Fruit fly (Drosophila melanogaster) S2 (cell line): ENCODE data around the gene Pburs.

ENCODE experiments used
- CG8478 ChIP-seq: fragments of >200 bp; optimal IDR thresholded peaks from 2 replicates; lab custom pipeline; 2018
- CTCF ChIP-seq, 2 experiments: fragments of >200 bp; optimal IDR thresholded peaks; 2 replicates each; lab custom pipeline; 2018

The Pburs gene

dm6 chr2L:14432410-14433340, 15.5 kb upstream of the Pburs start:
- TF ChIP-seq CTCF (optimal IDR thresholded peaks at IDR 0.05; lab: Kevin White, UChicago) (no peak), CG8478 (no peak)

dm6 chr2L:14431421-14431820, 14.3 kb upstream of the Pburs start:
- no peak for TF ChIP-seq CG8478
- no peak for TF ChIP-seq CTCF (optimal IDR thresholded peaks at IDR 0.05; lab: Kevin White, UChicago)

- TF ChIP-seq CG8478 (no peak), CTCF (optimal IDR thresholded peaks at IDR 0.05; lab: Kevin White, UChicago) (no peak)
Observed at dm6 chr2L:14430138-14430815, 13.1 kb upstream of the Pburs start.

- TF ChIP-seq CG8478 (no peak), CTCF (optimal IDR thresholded peaks at IDR 0.05; lab: Kevin White, UChicago) (no peak)
Observed at dm6 chr2L:14425089-14425488, 8.0 kb upstream of the Pburs start, which contains the start of gene Cpr35B. Gene Cpr35B, minus strand, starts transcription at chr2L:14425189.

- TF ChIP-seq CTCF (optimal IDR thresholded peaks at IDR 0.05; lab: Kevin White, UChicago): no peak
- no peak for TF ChIP-seq CG8478
Observed at dm6 chr2L:14422029-14422831, 5.1 kb upstream of the Pburs start.

- no peak for TF ChIP-seq CTCF (optimal IDR thresholded peaks at IDR 0.05; lab: Kevin White, UChicago)
- TF ChIP-seq CG8478: no peak
Observed at dm6 chr2L:14414291-14414893, 2.7 kb downstream of the Pburs start.

- TF ChIP-seq CG8478: no peak
- TF ChIP-seq CTCF (optimal IDR thresholded peaks at IDR 0.05; lab: Kevin White, UChicago): no peak
Observed at dm6 chr2L:14413408-14413807, 3.7 kb downstream of the Pburs start.

- TF ChIP-seq CTCF (optimal IDR thresholded peaks at IDR 0.05; lab: Kevin White, UChicago): no peak
- no peak for TF ChIP-seq CG8478
Observed at dm6 chr2L:14411102-14411501, 6.0 kb downstream of the Pburs start.

dm6 chr2L:14410331-14410730, 6.8 kb downstream of the Pburs start:
- TF ChIP-seq CG8478: no peak
- no peak for TF ChIP-seq CTCF (optimal IDR thresholded peaks at IDR 0.05; lab: Kevin White, UChicago)

- TF ChIP-seq CG8478: no peak
Observed at dm6 chr2L:14409428-14409933, 7.7 kb downstream of the Pburs start, which contains the start of gene elB. Gene elB, minus strand, starts transcription at chr2L:14409549.

- no peak for TF ChIP-seq CTCF (optimal IDR thresholded peaks at IDR 0.05; lab: Kevin White, UChicago)
- no peak for TF ChIP-seq CG8478
Observed at dm6 chr2L:14408383-14409004, 8.6 kb downstream of the Pburs start.

- TF ChIP-seq CG8478 (no peak), CTCF (optimal IDR thresholded peaks at IDR 0.05; lab: Kevin White, UChicago) (no peak)
Observed at dm6 chr2L:14404744-14405449, 12.2 kb downstream of the Pburs start.

dm6 chr2L:14403568-14403967, 13.6 kb downstream of the Pburs start:
- TF ChIP-seq CG8478 (no peak), CTCF (optimal IDR thresholded peaks at IDR 0.05; lab: Kevin White, UChicago) (no peak)
